Worm (Caenorhabditis elegans) whole organism, early embryonic: Measurements from ENCODE around the gene elf-1.

Source experiments
- B0310.2 ChIP-seq: sonication (generic microtip); optimal IDR thresholded peaks from 2 replicates; lab custom pipeline; 2016; ENCODE audit warnings: mild to moderate bottlenecking, missing genetic modification characterization, missing compliant biosample characterization
- F13C5.2 ChIP-seq: sonication (generic microtip); optimal IDR thresholded peaks from 2 replicates; lab custom pipeline; 2017; ENCODE audit warnings: mild to moderate bottlenecking, missing genetic modification characterization, inconsistent platforms, missing compliant biosample characterization
- aly-1 ChIP-seq: sonication (generic microtip); optimal IDR thresholded peaks from 2 replicates; lab custom pipeline; 2016; ENCODE audit warnings: missing genetic modification characterization, missing compliant biosample characterization
- ama-1 ChIP-seq: fragments of 150-350 bp; optimal IDR thresholded peaks from 2 replicates; lab custom pipeline; 2014
- ceh-36 ChIP-seq: sonication (generic microtip); optimal IDR thresholded peaks from 2 replicates; lab custom pipeline; 2016; ENCODE audit warnings: missing genetic modification characterization, inconsistent platforms, missing compliant biosample characterization
- ets-7 ChIP-seq: sonication (generic microtip); optimal IDR thresholded peaks from 2 replicates; lab custom pipeline; 2016; ENCODE audit warnings: missing genotype, missing genetic modification characterization, missing compliant biosample characterization
- flt-1 ChIP-seq: fragments of 200-800 bp; sonication (Bioruptor generic); IDR thresholded peaks from 2 replicates; pipeline ENCODE4 v1.3.6; 2022; ENCODE audit warnings: missing genetic modification characterization, missing compliant biosample characterization
- hmbx-1 ChIP-seq: sonication (generic microtip); optimal IDR thresholded peaks from 2 replicates; lab custom pipeline; 2016; ENCODE audit warnings: mild to moderate bottlenecking, missing genetic modification characterization, missing compliant biosample characterization
- hnd-1 ChIP-seq: sonication (generic microtip); optimal IDR thresholded peaks from 2 replicates; lab custom pipeline; 2016; ENCODE audit warnings: missing genetic modification characterization, missing compliant biosample characterization
- pes-1 ChIP-seq: fragments of 200-800 bp; sonication (Bioruptor generic); IDR thresholded peaks from 2 replicates; pipeline ENCODE4 v1.3.6; 2022; ENCODE audit warnings: missing genetic modification reagents, missing genetic modification characterization, missing compliant biosample characterization
- scrt-1 ChIP-seq: fragments of 200-800 bp; sonication (Bioruptor generic); IDR thresholded peaks from 2 replicates; pipeline ENCODE4 v1.3.6; 2022; ENCODE audit warnings: missing genetic modification characterization, missing compliant biosample characterization
- sea-1 ChIP-seq: fragments of 200-800 bp; sonication (Bioruptor generic); conservative IDR thresholded peaks from 2 replicates; pipeline ENCODE4 v1.3.6; 2022; ENCODE audit warnings: missing genetic modification characterization, missing compliant biosample characterization
- tbx-11 ChIP-seq: fragments of 200-800 bp; sonication (Bioruptor generic); IDR thresholded peaks from 2 replicates; pipeline ENCODE4 v1.3.6; 2022; ENCODE audit warnings: missing genetic modification characterization, missing compliant biosample characterization
- tbx-37 ChIP-seq: fragments of 200-800 bp; sonication (Bioruptor generic); conservative IDR thresholded peaks from 2 replicates; pipeline ENCODE4 v1.3.6; 2022; ENCODE audit warnings: missing genetic modification reagents, missing genetic modification characterization, missing compliant biosample characterization

DNA sequence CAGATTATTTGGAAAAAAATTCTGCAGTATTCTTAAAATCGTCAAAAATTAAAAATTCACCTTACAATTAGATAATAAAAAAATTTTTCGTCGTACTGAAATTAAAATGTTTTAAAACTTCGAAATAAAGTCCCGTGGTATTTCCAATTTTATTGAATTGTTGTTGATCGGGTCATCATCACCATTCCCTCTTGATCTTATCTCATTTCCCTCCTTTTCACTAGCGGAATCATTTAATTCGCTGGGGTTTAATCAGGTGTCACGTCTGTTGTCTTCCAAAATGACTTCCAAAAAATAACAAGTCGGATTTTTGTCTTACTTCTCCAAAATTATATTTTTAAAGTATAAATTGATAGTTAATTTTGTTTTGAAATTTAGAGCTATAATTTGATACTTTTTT, 32.3 kb upstream of the elf-1 start:
- TF ChIP-seq ceh-36 (tag; lab: Kevin White, UChicago) (no peak), ama-1 (no peak), hmbx-1 (tag; lab: Kevin White, UChicago) (no peak), aly-1 (tag; lab: Kevin White, UChicago) (no peak), tbx-37 (GFP tag; lab: Robert Waterston, UW) (no peak), pes-1 (GFP tag; lab: Robert Waterston, UW) (no peak), F13C5.2 (tag; lab: Kevin White, UChicago) (no peak), tbx-11 (no peak), ets-7 (no peak), B0310.2 (tag; lab: Kevin White, UChicago) (no peak), flt-1 (no peak), hnd-1 (tag; lab: Kevin White, UChicago) (no peak), scrt-1 (no peak), sea-1 (GFP tag; lab: Robert Waterston, UW) (no peak)
